Fruit fly (Drosophila melanogaster): ENCODE measurements around the gene Qtzl.

DNA sequence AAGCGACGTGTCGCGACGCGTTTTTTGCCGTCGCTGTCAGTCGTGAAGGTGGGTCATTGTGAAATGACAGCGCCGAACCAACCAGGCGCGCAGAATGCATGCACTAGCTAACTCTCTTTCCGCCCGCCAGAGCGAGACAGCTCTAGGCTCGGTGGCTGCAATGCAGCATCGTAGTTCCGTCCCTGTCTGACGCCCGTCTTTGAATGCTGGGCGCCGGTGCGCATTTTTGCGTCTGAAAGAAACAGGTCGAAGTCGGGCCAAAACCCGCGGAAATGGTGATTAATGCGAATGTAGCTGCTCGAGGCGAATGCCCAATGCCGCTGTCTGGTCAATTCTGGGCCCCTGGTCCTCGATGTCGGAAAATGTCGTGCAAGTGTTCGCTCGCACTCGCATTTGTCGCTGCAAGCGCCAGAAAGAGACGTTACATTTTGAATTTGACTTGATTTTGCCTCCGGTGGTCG is 11.8 kb downstream of the Qtzl start:
- TF ChIP-seq Sin3A (optimal IDR thresholded peaks at IDR 0.05), result no peak
- no peak for TF ChIP-seq h (optimal IDR thresholded peaks at IDR 0.05)
- no peak for TF ChIP-seq insv (optimal IDR thresholded peaks at IDR 0.05)
- no peak for TF ChIP-seq psq (optimal IDR thresholded peaks at IDR 0.05)
